Worm (Caenorhabditis elegans): ENCODE results near the gene smgl-2.

smgl-2 gene

DNA sequence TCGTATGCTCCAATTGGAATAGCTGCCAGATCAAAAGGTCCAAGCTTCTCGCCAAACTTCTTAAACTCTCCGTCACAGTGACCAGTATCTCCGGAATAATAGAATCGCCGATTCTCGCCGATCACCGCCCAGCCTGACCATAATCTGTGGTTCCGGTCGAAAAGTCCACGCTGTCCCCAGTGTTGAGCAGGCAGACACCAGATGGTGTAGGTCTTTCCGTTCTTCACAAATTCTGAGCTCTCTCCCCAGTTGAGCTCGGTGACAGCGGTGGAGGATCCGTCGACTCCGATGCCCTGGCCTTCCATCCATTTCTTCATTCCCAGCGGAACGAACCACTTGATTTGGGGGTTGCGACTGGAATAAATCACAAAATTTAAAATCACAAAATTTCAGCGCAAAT lies 10.3 kb downstream of the smgl-2 start:
- no peak for TF ChIP-seq unc-62 (GFP tag; optimal IDR thresholded peaks at IDR 0.05)

DNA sequence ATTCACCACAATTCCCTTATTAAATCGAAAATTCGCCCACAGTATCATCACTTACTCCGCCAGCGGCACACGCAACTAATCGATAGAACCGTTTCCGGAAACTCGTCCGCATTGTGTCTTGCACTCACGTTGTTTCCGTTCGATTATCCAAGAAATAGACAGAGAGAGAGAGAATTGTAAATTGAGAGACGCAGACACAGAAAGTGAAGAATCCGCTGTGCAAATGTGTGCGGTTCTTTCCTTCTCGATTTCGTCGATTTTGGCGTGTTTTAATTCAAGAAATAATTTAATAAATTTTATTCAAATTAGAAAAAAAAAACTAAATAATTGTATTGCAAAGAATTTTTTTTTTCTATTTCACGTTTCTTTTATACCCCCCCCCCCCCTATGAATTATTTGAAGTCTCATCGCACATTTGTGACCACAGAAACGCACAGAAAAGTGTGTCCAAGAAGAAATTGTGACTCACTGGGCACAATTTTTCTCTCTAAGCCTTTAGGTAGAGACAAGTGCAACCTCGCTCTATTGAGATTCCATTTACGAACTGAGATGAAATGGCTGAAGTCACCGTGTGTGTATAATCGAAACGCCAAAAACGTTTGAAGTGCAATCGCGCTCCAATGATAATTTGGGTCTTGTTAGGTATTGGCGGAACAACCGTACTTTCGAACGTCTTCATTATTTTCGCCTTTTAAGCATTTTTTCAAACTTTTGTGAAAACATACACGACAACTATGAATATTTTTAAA lies 12.9 kb downstream of the smgl-2 start, which contains the start of gene nape-2:
Gene nape-2, minus strand, starts transcription at position 271 of the 749 bp plus-strand sequence.
- TF ChIP-seq unc-62 (GFP tag; optimal IDR thresholded peaks at IDR 0.05) = no peak

DNA sequence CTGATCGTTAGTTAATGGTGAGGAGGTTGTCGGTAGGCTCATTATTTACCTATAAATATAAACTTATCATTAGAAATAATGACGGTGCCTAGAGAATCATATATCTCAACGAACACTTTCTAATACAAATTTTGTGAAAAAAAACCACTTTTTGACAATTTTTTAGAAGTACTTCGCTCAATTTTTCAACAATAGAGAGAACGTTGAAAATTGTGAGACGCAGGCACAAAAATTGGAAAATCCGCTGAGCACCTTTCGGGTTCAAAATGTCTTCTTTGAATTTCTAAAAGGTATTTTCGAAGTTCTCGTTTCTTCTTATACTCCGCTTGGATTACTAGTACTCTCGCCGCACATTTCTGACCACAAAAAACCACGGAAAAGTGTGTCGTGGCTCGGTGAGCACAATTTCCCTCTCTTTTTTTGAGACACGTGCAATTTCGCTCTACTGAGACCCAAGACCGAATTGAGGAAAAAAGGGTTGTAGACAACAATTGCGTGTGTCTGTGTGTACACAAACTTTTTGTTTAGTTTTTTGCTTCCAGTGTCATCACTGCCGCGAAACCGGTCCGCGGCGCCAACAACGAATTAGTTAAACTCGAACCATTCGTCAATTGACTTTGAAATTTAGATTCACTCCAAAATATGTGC lies 15.0 kb downstream of the smgl-2 start, which contains the start of gene nape-1:
Gene nape-1, minus strand, starts transcription at position 51 of the 648 bp plus-strand sequence.
- TF ChIP-seq unc-62 (GFP tag; optimal IDR thresholded peaks at IDR 0.05) = no peak

DNA sequence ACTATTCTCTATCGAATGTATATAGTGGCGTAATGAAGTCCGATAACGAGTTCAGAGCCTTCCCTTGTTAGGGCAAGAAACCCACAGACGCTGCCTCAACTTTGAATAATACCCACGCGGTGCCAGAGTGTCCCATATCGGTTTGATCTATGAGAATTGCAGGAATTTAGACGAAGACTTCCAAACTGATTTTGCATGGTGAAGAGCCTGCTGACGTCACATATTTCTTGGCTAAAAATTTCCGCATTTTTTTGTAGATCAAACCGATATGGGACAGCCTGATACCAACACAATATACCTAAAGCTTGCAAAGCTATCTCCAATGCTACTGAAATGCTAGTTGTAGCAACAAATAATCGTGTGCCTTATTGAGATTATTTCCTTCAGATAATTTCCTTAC lies 15.9 kb downstream of the smgl-2 start:
- TF ChIP-seq unc-62 (GFP tag; optimal IDR thresholded peaks at IDR 0.05) = no peak

DNA sequence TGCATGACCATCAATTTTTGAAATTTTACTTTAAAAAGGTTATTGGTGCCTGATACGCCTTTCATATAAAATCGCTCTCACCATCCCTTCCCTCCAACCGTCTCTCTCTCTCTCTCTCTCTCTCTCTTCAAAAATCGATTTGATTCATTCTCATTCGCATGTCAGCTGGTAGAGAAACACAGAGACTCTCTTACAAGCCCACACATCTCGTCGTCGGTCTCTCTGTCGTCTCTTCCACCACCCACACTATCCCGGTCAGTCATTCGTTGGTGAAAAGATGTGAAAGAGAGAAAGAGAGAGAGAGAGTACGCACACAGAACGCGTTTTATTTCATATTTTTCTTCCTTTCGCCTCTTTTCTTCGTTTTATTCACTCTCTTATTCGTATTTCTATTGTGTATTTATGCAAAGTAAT lies 16.5 kb downstream of the smgl-2 start:
- no peak for TF ChIP-seq unc-62 (GFP tag; optimal IDR thresholded peaks at IDR 0.05)

DNA sequence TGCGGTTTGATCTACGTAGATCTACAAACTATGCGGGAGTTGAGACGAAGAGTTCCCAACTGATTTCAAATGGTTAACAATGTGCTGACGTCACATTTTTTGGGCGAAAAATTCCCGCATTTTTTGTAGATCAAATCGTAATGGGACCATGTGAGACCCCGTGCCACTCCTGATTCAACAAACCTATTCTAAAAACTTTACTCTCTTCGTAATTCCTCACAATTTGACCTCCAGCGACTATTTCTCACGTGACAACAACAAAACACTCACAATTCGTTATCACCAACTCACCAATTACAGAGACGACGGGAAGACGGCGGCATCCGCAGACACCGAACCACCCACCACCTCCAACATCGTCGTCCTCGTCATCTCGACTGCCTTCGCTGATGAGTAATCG lies 17.8 kb downstream of the smgl-2 start, which contains the start of gene siah-1:
Gene siah-1, plus strand, starts transcription at position 301 of the 400 bp plus-strand sequence.
- no peak for TF ChIP-seq unc-62 (GFP tag; optimal IDR thresholded peaks at IDR 0.05)

DNA sequence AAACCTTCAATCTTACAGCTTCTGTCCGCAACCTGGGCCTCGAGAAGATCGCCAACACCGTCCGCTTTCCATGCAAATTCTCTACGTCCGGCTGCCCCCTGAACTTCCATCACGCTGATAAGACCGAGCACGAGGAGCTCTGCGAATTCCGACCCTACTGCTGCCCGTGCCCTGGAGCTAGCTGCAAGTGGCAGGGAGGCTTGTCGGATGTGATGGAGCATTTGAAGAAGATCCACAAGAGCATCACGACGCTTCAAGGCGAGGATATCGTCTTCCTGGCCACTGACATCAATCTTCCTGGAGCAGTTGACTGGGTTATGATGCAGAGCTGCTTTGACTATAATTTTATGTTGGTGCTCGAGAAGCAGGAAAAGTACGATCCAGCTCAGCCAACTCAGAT lies 19.8 kb downstream of the smgl-2 start:
- TF ChIP-seq unc-62 (GFP tag; optimal IDR thresholded peaks at IDR 0.05) = no peak

DNA sequence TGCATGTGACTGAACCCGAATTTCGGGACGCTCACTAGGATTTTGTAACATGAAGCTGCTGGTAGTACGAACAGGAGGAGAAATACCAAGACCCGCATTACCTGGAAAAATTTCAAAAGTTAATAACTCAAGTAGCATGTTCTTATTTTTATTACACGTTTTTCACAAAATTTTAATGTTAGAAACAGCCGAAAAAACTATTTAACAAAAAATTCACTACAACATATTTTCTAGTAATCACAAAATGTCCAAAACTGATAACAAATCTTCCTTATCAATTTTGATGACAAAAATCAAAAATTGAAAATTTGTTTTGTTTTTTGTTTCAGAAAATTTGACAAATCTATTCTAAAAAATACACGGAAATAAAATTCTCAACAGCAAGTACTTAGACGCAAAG lies 25.0 kb downstream of the smgl-2 start, which contains the start of gene ugt-45:
Gene ugt-45, minus strand, starts transcription at position 101 of the 400 bp plus-strand sequence.
- TF ChIP-seq unc-62 (GFP tag; optimal IDR thresholded peaks at IDR 0.05) = no peak

DNA sequence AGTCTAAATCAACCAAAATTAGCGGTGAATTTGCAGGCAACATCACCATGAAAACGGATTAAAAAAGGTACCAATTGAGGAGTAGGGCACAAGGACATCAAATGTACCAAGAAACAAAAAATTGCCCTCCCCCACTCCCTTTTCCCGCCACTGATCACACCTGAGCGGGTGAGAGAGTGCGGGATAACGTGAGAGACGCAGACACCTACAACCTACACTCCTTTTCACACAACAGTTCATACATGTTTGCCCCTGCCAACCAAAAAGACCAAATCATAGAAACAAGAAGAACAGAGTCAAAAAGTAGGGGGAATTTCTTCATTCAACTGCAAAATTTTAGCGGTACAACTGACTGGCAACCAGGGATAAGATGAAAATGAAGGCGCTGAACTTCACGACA lies 26.3 kb downstream of the smgl-2 start:
- no peak for TF ChIP-seq unc-62 (GFP tag; optimal IDR thresholded peaks at IDR 0.05)

DNA sequence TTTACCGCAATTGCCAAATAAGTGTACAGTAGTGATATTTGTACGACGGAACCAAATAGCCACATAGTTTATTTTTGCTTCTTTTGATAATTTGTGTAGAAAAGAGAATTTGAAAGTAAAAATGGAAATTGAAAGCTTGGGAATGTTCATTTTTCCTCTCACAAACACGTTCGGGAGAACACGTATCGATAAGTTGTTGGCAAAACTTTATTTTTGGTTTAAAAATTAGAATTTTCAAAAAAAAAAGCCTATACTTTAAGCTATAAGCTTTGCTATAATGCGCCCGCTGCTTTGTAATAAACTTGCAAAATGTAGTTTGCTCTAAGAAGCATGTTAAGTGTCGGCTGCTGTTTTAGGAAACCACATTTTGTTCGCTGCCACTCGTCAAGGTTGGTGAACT lies 29.4 kb downstream of the smgl-2 start, which contains the start of gene Y37E11AR.7:
Gene Y37E11AR.7, minus strand, starts transcription at position 101 of the 400 bp plus-strand sequence.
- no peak for TF ChIP-seq unc-62 (GFP tag; optimal IDR thresholded peaks at IDR 0.05)

DNA sequence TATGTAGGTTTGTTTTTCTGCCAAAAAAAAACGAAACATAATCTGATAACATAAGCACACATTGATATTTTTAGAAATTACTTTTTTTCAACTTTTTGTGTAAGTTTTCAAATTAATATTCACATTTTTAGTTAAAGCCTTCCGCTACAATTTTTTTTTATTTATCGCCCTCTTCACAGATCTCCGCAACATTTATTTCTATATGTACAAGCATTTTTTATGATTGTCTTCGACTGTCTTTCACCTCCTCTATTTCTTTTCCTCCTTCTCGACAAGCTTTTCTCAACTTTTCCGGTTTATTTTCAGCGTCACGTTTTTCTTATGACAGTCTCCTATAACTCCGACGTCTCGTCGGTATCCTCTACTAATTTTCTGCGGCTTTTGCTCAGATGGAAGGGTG lies 30.0 kb downstream of the smgl-2 start, which contains the start of gene best-20:
Gene best-20, plus strand, starts transcription at position 301 of the 400 bp plus-strand sequence.
- no peak for TF ChIP-seq unc-62 (GFP tag; optimal IDR thresholded peaks at IDR 0.05)

DNA sequence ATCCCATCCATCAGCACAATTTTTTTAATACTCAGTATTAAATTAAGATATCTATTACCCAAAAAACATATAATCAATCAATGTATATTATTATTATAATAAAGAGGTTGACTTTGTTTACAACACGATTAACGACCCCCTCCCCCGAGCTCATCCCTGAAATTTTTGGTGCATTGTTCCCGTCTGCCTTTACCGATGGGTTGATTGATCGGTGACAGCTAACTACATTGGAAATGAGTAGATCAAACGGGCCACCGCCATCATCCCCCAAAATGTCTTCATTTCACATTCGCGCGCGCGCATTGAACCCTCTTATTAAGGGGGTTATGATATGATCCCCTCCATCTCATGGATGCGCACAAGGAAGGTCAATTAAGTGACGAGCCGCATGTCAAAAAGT lies 33.9 kb downstream of the smgl-2 start:
- no peak for TF ChIP-seq unc-62 (GFP tag; optimal IDR thresholded peaks at IDR 0.05)

DNA sequence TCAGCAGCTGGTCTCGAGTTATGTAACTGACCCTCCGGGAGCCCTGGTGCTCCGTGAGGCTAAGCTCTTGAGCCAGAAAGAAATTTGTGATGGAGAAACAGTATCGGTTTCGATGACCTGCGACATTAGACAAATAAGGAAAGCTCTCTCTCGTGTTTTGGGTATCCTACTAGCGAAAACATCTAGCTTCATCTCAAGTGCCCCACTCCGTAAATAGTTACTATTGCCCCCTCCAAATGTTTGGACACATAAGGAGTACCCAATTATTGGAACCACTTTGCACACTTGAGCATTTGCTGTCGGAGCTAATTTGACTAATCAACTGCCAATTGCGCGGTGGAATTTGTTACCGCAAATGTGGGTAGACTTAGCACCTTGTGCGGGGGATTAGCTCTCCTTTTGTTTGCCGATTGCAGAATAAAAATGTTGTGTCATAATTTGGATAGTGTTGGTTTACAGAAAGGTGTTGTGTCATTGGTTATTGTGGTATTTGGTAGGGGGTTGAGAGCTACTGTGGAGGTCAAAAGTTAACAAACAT lies 38.1 kb downstream of the smgl-2 start:
- no peak for TF ChIP-seq unc-62 (GFP tag; optimal IDR thresholded peaks at IDR 0.05)

DNA sequence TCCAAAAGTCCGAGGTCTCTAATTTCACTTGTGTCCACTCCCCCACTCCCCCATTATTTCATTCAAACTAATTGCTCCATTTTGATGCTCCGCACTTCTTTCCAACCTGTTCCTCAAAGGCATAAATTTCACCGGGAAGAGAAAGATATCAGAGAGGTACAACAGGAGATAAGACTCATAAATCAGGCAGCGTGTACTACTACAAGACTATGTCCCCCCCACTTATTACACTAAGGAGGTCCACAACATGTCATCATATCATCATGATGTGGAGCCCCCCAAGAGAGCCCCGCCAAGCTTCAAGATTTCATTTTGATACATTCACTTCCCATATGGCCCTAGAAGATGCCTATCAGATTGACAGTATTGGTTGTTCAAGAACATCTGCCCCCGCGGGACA lies 39.5 kb downstream of the smgl-2 start:
- no peak for TF ChIP-seq unc-62 (GFP tag; optimal IDR thresholded peaks at IDR 0.05)

DNA sequence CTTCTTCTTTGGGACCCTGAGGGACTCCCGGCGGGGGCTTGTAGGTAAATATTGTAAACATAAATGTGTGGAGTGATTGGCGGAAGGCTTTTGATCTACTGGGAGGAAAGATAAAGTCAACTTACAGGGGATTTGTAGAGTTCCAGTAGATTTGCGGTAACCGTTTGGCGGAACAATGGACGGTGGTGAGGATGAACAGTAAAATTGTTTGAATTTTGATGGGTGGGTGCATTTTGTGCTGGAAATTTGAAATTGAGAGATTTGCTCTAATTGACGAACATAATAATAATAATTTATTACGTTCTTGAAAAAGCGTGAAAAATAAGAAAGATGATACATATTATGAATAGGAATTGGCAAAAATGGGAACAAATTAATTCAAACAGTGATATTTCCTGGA lies 40.6 kb downstream of the smgl-2 start, which contains the start of gene vab-2:
Gene vab-2, minus strand, starts transcription at position 238 of the 400 bp plus-strand sequence.
- no peak for TF ChIP-seq unc-62 (GFP tag; optimal IDR thresholded peaks at IDR 0.05)

DNA sequence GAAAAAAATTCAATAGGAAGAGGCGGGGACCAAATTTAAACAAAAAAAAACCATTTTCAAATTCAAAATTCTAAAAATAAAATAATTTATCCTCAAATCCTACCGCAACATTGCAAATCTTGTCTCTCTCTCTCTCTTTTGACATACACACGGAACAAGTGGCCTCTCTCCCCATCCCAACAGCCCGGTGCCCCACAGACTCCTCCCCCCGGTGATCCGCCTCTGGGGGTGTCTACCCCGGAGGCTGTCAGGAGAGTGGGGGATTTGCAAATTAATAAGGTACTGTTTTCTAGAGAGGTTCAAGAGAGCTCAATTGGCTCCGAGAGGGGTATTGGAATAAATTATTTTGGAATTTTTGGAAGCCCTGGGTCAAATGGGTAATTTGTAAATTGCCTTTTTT lies 41.8 kb downstream of the smgl-2 start:
- TF ChIP-seq unc-62 (GFP tag; optimal IDR thresholded peaks at IDR 0.05) = no peak
